Worm (Caenorhabditis elegans): ENCODE measurements around the gene F01F1.2.

The F01F1.2 gene

ce11 chrIII:5863774-5864173 is 14.6 kb upstream of the F01F1.2 start, which contains the start of gene dnpp-1:
dnpp-1 (minus strand) TSS chrIII:5863803.
- TF ChIP-seq snu-23 (GFP tag; optimal IDR thresholded peaks at IDR 0.05): no peak
- peak; percentile 62 for TF ChIP-seq blmp-1 (tag; optimal IDR thresholded peaks at IDR 0.05)
- TF ChIP-seq ztf-11 (tag; optimal IDR thresholded peaks at IDR 0.05): no peak
- TF ChIP-seq rnt-1 (tag; optimal IDR thresholded peaks at IDR 0.05): no peak
- peak; percentile 25 for TF ChIP-seq tlp-1 (tag; optimal IDR thresholded peaks at IDR 0.05)
- TF ChIP-seq elt-2 (tag; optimal IDR thresholded peaks at IDR 0.05): peak; percentile 78
- TF ChIP-seq pqm-1 (tag; optimal IDR thresholded peaks at IDR 0.05): peak; percentile 36
- peak in 1 of 2 experiments; percentile 25 for TF ChIP-seq lin-35 (GFP tag; optimal IDR thresholded peaks at IDR 0.05)

ce11 chrIII:5864270-5864669 is 14.1 kb upstream of the F01F1.2 start, which contains the start of gene rabn-5:
rabn-5 (plus strand) TSS chrIII:5864553.
- TF ChIP-seq lin-15B (tag; optimal IDR thresholded peaks at IDR 0.05) (no peak), nhr-20 (tag; optimal IDR thresholded peaks at IDR 0.05) (no peak), ztf-11 (tag; optimal IDR thresholded peaks at IDR 0.05) (no peak), lsy-2 (tag; optimal IDR thresholded peaks at IDR 0.05) (peak in 1 of 2 experiments; percentile 2), dpl-1 (GFP tag; optimal IDR thresholded peaks at IDR 0.05) (peak in 1 of 3 experiments; percentile 59), ama-1 (optimal IDR thresholded peaks at IDR 0.05) (no peak), fkh-4 (tag; optimal IDR thresholded peaks at IDR 0.05; ENCODE audit: borderline replicate concordance) (no peak), nhr-84 (tag; optimal IDR thresholded peaks at IDR 0.05) (no peak), rnt-1 (tag; optimal IDR thresholded peaks at IDR 0.05) (no peak), skn-1 (tag; optimal IDR thresholded peaks at IDR 0.05) (no peak), pax-3 (tag; optimal IDR thresholded peaks at IDR 0.05) (no peak), nhr-77 (tag; optimal IDR thresholded peaks at IDR 0.05) (no peak), mep-1 (tag; optimal IDR thresholded peaks at IDR 0.05) (peak; percentile 16), nhr-11 (tag; optimal IDR thresholded peaks at IDR 0.05) (no peak), pag-3 (tag; optimal IDR thresholded peaks at IDR 0.05; ENCODE audit: borderline replicate concordance, insufficient read depth) (no peak), ceh-82 (tag; optimal IDR thresholded peaks at IDR 0.05) (no peak), efl-1 (optimal IDR thresholded peaks at IDR 0.05) (peak; percentile 13 to 19), efl-1 (GFP tag; optimal IDR thresholded peaks at IDR 0.05 in 1 of 2) (peak in 1 of 2 experiments; percentile 51), ets-5 (GFP tag; IDR thresholded peaks at IDR 0.05) (no peak), swsn-7 (tag; optimal IDR thresholded peaks at IDR 0.05) (no peak)

ce11 chrIII:5868401-5868800 is 10.0 kb upstream of the F01F1.2 start, which contains the start of gene eng-1:
eng-1 (minus strand) TSS chrIII:5868501.
- TF ChIP-seq lin-13 (GFP tag; optimal IDR thresholded peaks at IDR 0.05): no peak
- no peak for TF ChIP-seq egl-13 (tag; optimal IDR thresholded peaks at IDR 0.05)
- TF ChIP-seq lin-15B (tag; optimal IDR thresholded peaks at IDR 0.05): no peak
- no peak for TF ChIP-seq nhr-77 (tag; optimal IDR thresholded peaks at IDR 0.05)
- TF ChIP-seq pqm-1 (tag; optimal IDR thresholded peaks at IDR 0.05): no peak
- no peak for TF ChIP-seq aly-2 (tag; optimal IDR thresholded peaks at IDR 0.05)
- no peak for TF ChIP-seq F16B12.6 (tag; optimal IDR thresholded peaks at IDR 0.05)
- TF ChIP-seq blmp-1 (tag; optimal IDR thresholded peaks at IDR 0.05): no peak
- no peak for TF ChIP-seq xbp-1 (tag; optimal IDR thresholded peaks at IDR 0.05)
- no peak for TF ChIP-seq alr-1 (tag; optimal IDR thresholded peaks at IDR 0.05; ENCODE audit: borderline replicate concordance)
- TF ChIP-seq lin-14 (GFP tag; optimal IDR thresholded peaks at IDR 0.05): no peak
- no peak for TF ChIP-seq fkh-8 (tag; optimal IDR thresholded peaks at IDR 0.05)

DNA sequence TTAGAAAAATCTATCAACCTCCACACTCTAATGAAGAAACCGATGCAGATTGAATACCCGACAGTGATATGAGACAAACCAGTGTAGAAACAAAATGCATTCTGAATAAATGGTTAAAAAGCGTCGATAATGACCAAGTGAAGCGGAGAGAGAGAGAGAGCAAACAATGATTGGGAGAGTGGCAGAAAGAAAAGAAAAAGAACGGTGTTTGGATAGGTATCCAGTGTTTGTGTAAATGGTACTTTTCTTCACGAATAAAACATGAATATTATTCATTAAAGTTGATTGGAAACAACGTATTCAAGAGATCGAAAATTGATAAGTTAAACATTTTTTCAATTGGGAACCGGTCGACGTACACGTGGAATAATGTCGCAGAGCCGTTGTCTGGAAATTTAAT is 8.9 kb upstream of the F01F1.2 start, which contains the start of gene F01F1.15:
TSS of gene F01F1.15 (minus strand) at position 101 of the 400 bp plus-strand sequence.
- no peak for TF ChIP-seq lin-15B (tag; optimal IDR thresholded peaks at IDR 0.05)
- TF ChIP-seq ceh-90 (tag; optimal IDR thresholded peaks at IDR 0.05): no peak
- TF ChIP-seq pag-3 (tag; optimal IDR thresholded peaks at IDR 0.05; ENCODE audit: borderline replicate concordance, insufficient read depth): no peak
- no peak for TF ChIP-seq dpl-1 (GFP tag; optimal IDR thresholded peaks at IDR 0.05)
- TF ChIP-seq ama-1 (optimal IDR thresholded peaks at IDR 0.05): no peak
- TF ChIP-seq zip-4 (GFP tag; optimal IDR thresholded peaks at IDR 0.05): no peak
- TF ChIP-seq nhr-77 (tag; optimal IDR thresholded peaks at IDR 0.05): no peak
- no peak for TF ChIP-seq C04F5.9 (tag; optimal IDR thresholded peaks at IDR 0.05)
- TF ChIP-seq ztf-4 (tag; optimal IDR thresholded peaks at IDR 0.05): no peak
- TF ChIP-seq lin-13 (GFP tag; optimal IDR thresholded peaks at IDR 0.05): no peak
- TF ChIP-seq nhr-19 (GFP tag; conservative IDR thresholded peaks at IDR 0.05): no peak
- TF ChIP-seq aha-1 (tag; optimal IDR thresholded peaks at IDR 0.05): no peak
- no peak for TF ChIP-seq ztf-11 (tag; optimal IDR thresholded peaks at IDR 0.05)
- no peak for TF ChIP-seq hlh-17 (GFP tag; optimal IDR thresholded peaks at IDR 0.05; ENCODE audit: borderline replicate concordance)
- TF ChIP-seq unc-98 (GFP tag; IDR thresholded peaks at IDR 0.05): no peak
- TF ChIP-seq efl-3 (GFP tag; optimal IDR thresholded peaks at IDR 0.05): no peak
- no peak for TF ChIP-seq isw-1 (GFP tag; IDR thresholded peaks at IDR 0.05)
